Worm (Caenorhabditis elegans) whole organism, young adult: ENCODE data around the gene let-805.
A peak's percentile ranks its signal among the peaks of the same experiment; 100 is the strongest.

Experiments used
- B0261.1 ChIP-seq: sonication (generic microtip); optimal IDR thresholded peaks from 2 replicates; lab custom pipeline; 2016; ENCODE audit warnings: mild to moderate bottlenecking, missing genetic modification characterization, moderate library complexity, missing compliant biosample characterization
- C17E4.6 ChIP-seq: fragments of 200-800 bp; sonication (Bioruptor generic); IDR thresholded peaks from 2 replicates; pipeline ENCODE4 v1.3.6; 2022; ENCODE audit warnings: missing genetic modification reagents, missing genetic modification characterization, missing compliant biosample characterization
- F39B2.1 ChIP-seq: fragments of 200-800 bp; sonication (Bioruptor generic); IDR thresholded peaks from 2 replicates; pipeline ENCODE4 v1.3.6; 2022; ENCODE audit warnings: missing genetic modification reagents, missing genetic modification characterization, missing compliant biosample characterization
- F52B5.7 ChIP-seq: sonication (generic microtip); optimal IDR thresholded peaks from 2 replicates; lab custom pipeline; 2016; ENCODE audit warnings: mild to moderate bottlenecking, missing genetic modification characterization, missing compliant biosample characterization
- F55B11.4 ChIP-seq: sonication (generic microtip); optimal IDR thresholded peaks from 2 replicates; lab custom pipeline; 2016; ENCODE audit warnings: missing compliant biosample characterization, missing genetic modification characterization, borderline replicate concordance; ENCODE audit not compliant: insufficient read depth
- F57A8.1 ChIP-seq: fragments of 200-800 bp; sonication (Bioruptor generic); optimal IDR thresholded peaks from 2 replicates; lab custom pipeline; 2018; ENCODE audit warnings: mild to moderate bottlenecking, missing genetic modification characterization, moderate library complexity, missing compliant biosample characterization
- K11D2.4 ChIP-seq: fragments of 200-800 bp; sonication (Bioruptor generic); IDR thresholded peaks from 2 replicates; pipeline ENCODE4 v1.3.6; 2022; ENCODE audit warnings: missing genetic modification reagents, missing genetic modification characterization, missing compliant biosample characterization
- Y53G8AR.9 ChIP-seq: fragments of 200-800 bp; sonication (Bioruptor generic); conservative IDR thresholded peaks from 2 replicates; pipeline ENCODE4 v1.3.6; 2022; ENCODE audit warnings: missing genetic modification reagents, missing genetic modification characterization, missing compliant biosample characterization
- Y67H2A.10 ChIP-seq: fragments of 200-800 bp; sonication (Bioruptor generic); conservative IDR thresholded peaks from 2 replicates; pipeline ENCODE4 v1.3.6; 2022; ENCODE audit warnings: missing genetic modification reagents, missing genetic modification characterization, missing compliant biosample characterization
- ZK185.1 ChIP-seq: sonication (generic microtip); optimal IDR thresholded peaks from 2 replicates; lab custom pipeline; 2016; ENCODE audit warnings: mild to moderate bottlenecking, missing genetic modification characterization, missing compliant biosample characterization; ENCODE audit not compliant: poor library complexity, severe bottlenecking
- akir-1 ChIP-seq: fragments of 200-800 bp; sonication (Bioruptor generic); optimal IDR thresholded peaks from 2 replicates; lab custom pipeline; 2018; ENCODE audit warnings: mild to moderate bottlenecking, missing genetic modification characterization, moderate library complexity, missing compliant biosample characterization
- aptf-3 ChIP-seq: fragments of 200-800 bp; sonication (Bioruptor generic); IDR thresholded peaks from 2 replicates; pipeline ENCODE4 v1.3.6; 2022; ENCODE audit warnings: missing genetic modification characterization, missing compliant biosample characterization
- attf-3 ChIP-seq: fragments of 200-800 bp; sonication (Bioruptor generic); conservative IDR thresholded peaks from 2 replicates; pipeline ENCODE4 v1.3.6; 2022; ENCODE audit warnings: missing genetic modification reagents, missing genetic modification characterization, missing compliant biosample characterization
- attf-5 ChIP-seq: fragments of 200-800 bp; sonication (Bioruptor generic); optimal IDR thresholded peaks from 2 replicates; lab custom pipeline; 2018; ENCODE audit warnings: mild to moderate bottlenecking, missing genetic modification characterization, missing compliant biosample characterization
- ccch-3 ChIP-seq: fragments of 200-800 bp; sonication (Bioruptor generic); optimal IDR thresholded peaks from 2 replicates; lab custom pipeline; 2018; ENCODE audit warnings: mild to moderate bottlenecking, missing genetic modification characterization, missing compliant biosample characterization
- cebp-2 ChIP-seq: fragments of 200-800 bp; sonication (Bioruptor generic); IDR thresholded peaks from 2 replicates; pipeline ENCODE4 v1.3.6; 2022; ENCODE audit warnings: missing genetic modification characterization, missing compliant biosample characterization
- ceh-40 ChIP-seq: fragments of 200-800 bp; sonication (Bioruptor generic); IDR thresholded peaks from 2 replicates; pipeline ENCODE4 v1.3.6; 2022; ENCODE audit warnings: missing genetic modification characterization, missing compliant biosample characterization
- ceh-58 ChIP-seq: fragments of 200-800 bp; sonication (Bioruptor generic); IDR thresholded peaks from 2 replicates; pipeline ENCODE4 v1.3.6; 2022; ENCODE audit warnings: missing genetic modification characterization, missing compliant biosample characterization
- ceh-79 ChIP-seq: sonication (generic microtip); optimal IDR thresholded peaks from 2 replicates; lab custom pipeline; 2017; ENCODE audit warnings: mild to moderate bottlenecking, missing genetic modification characterization, missing compliant biosample characterization
- die-1 ChIP-seq: sonication (generic microtip); optimal IDR thresholded peaks from 2 replicates; lab custom pipeline; 2016; ENCODE audit warnings: missing genotype, mild to moderate bottlenecking, missing genetic modification characterization, missing compliant biosample characterization
- dox-1 ChIP-seq: fragments of 200-800 bp; sonication (Bioruptor generic); IDR thresholded peaks from 2 replicates; pipeline ENCODE4 v1.3.6; 2022; ENCODE audit warnings: missing genetic modification reagents, missing genetic modification characterization, missing compliant biosample characterization
- dpff-1 ChIP-seq: sonication (generic microtip); optimal IDR thresholded peaks from 2 replicates; lab custom pipeline; 2017; ENCODE audit warnings: mild to moderate bottlenecking, missing genetic modification characterization, missing compliant biosample characterization
- egl-44 ChIP-seq: fragments of 200-800 bp; sonication (Bioruptor generic); IDR thresholded peaks from 2 replicates; pipeline ENCODE4 v1.3.6; 2022; ENCODE audit warnings: missing genetic modification reagents, missing genetic modification characterization, missing compliant biosample characterization
- ekl-4 ChIP-seq: fragments of 200-800 bp; sonication (Bioruptor generic); IDR thresholded peaks from 2 replicates; pipeline ENCODE4 v1.3.6; 2022; ENCODE audit warnings: missing genetic modification reagents, missing genetic modification characterization, missing compliant biosample characterization
- ets-4 ChIP-seq: fragments of 200-800 bp; sonication (Bioruptor generic); optimal IDR thresholded peaks from 2 replicates; lab custom pipeline; 2018; ENCODE audit warnings: mild to moderate bottlenecking, missing genetic modification characterization, missing compliant biosample characterization
- hmg-20 ChIP-seq: fragments of 200-800 bp; sonication (Bioruptor generic); IDR thresholded peaks from 2 replicates; pipeline ENCODE4 v1.3.6; 2022; ENCODE audit warnings: missing genetic modification reagents, missing genetic modification characterization, missing compliant biosample characterization
- let-607 ChIP-seq, 2 experiments: fragments of 200-800 bp in 1 of 2; sonication (Bioruptor generic) in 1 of 2; sonication (generic microtip) in 1 of 2; optimal IDR thresholded peaks; 2 replicates each; lab custom pipeline; 2016 to 2018; ENCODE audit warnings: mild to moderate bottlenecking in 2 of 2, missing compliant biosample characterization in 2 of 2, missing genetic modification characterization in 2 of 2, moderate library complexity in 2 of 2, missing genotype in 1 of 2
- lin-35 ChIP-seq, 3 experiments: fragments of 150-350 bp in 2 of 3; sonication (generic microtip) in 1 of 3; optimal IDR thresholded peaks; 2 replicates each; lab custom pipeline; 2014 to 2018; ENCODE audit warnings: missing biosample characterization in 3 of 3, missing genetic modification characterization in 3 of 3, missing genetic modification reagents in 3 of 3
- madf-8 ChIP-seq: fragments of 200-800 bp; sonication (Bioruptor generic); conservative IDR thresholded peaks from 2 replicates; pipeline ENCODE4 v1.3.6; 2022; ENCODE audit warnings: missing genetic modification reagents, missing genetic modification characterization, missing compliant biosample characterization
- nhr-120 ChIP-seq: fragments of 200-800 bp; sonication (Bioruptor generic); IDR thresholded peaks from 2 replicates; pipeline ENCODE4 v1.3.6; 2022; ENCODE audit warnings: missing genetic modification characterization, missing compliant biosample characterization
- nhr-27 ChIP-seq: fragments of 200-800 bp; sonication (Bioruptor generic); optimal IDR thresholded peaks from 2 replicates; lab custom pipeline; 2018; ENCODE audit warnings: mild to moderate bottlenecking, missing genetic modification characterization, moderate library complexity, missing compliant biosample characterization
- nhr-90 ChIP-seq: sonication (generic microtip); optimal IDR thresholded peaks from 2 replicates; lab custom pipeline; 2016; ENCODE audit warnings: missing genotype, mild to moderate bottlenecking, missing genetic modification characterization, missing compliant biosample characterization
- rcor-1 ChIP-seq: fragments of 200-800 bp; sonication (Bioruptor generic); IDR thresholded peaks from 2 replicates; pipeline ENCODE4 v1.3.6; 2022; ENCODE audit warnings: missing genetic modification reagents, missing genetic modification characterization, missing compliant biosample characterization
- repo-1 ChIP-seq: sonication (generic microtip); optimal IDR thresholded peaks from 2 replicates; lab custom pipeline; 2017; ENCODE audit warnings: mild to moderate bottlenecking, missing genetic modification characterization, missing compliant biosample characterization
- snpc-4 ChIP-seq, 5 experiments: fragments of 150-350 bp in 1 of 5; sonication (generic microtip) in 4 of 5; optimal IDR thresholded peaks; 2 replicates each; lab custom pipeline; 2014 to 2018; ENCODE audit warnings: missing genetic modification characterization in 5 of 5, missing biosample characterization in 3 of 5, antibody characterized with exemption in 2 of 5, mild to moderate bottlenecking in 2 of 5, missing compliant biosample characterization in 2 of 5, missing genotype in 2 of 5, moderate library complexity in 2 of 5, missing genetic modification reagents in 1 of 5
- tbx-9 ChIP-seq: sonication (generic microtip); optimal IDR thresholded peaks from 2 replicates; lab custom pipeline; 2016; ENCODE audit warnings: borderline replicate concordance, missing genetic modification characterization, inconsistent platforms, missing compliant biosample characterization
- unc-130 ChIP-seq: sonication (generic microtip); optimal IDR thresholded peaks from 2 replicates; lab custom pipeline; 2016; ENCODE audit warnings: missing genetic modification reagents, missing genetic modification characterization, missing compliant biosample characterization
- ztf-22 ChIP-seq: fragments of 200-800 bp; sonication (Bioruptor generic); optimal IDR thresholded peaks from 2 replicates; lab custom pipeline; 2018; ENCODE audit warnings: mild to moderate bottlenecking, missing genetic modification characterization, moderate library complexity, missing compliant biosample characterization
- ztf-25 ChIP-seq: fragments of 200-800 bp; sonication (Bioruptor generic); IDR thresholded peaks from 2 replicates; pipeline ENCODE4 v1.3.6; 2022; ENCODE audit warnings: missing genetic modification reagents, missing genetic modification characterization, missing compliant biosample characterization
- ztf-3 ChIP-seq: fragments of 200-800 bp; sonication (Bioruptor generic); optimal IDR thresholded peaks from 2 replicates; lab custom pipeline; 2018; ENCODE audit warnings: mild to moderate bottlenecking, missing genetic modification characterization, missing compliant biosample characterization

The let-805 gene

ce11 chrIII:2679362-2679761, 21.5 kb downstream of the let-805 start (continued):
- TF ChIP-seq K11D2.4 (GFP tag; lab: Robert Waterston, UW): 0 out of 2 replicates have a peak, but pooled peaks have one; percentile 24
- TF ChIP-seq attf-3 (GFP tag; lab: Robert Waterston, UW): no peak
- TF ChIP-seq ccch-3 (GFP tag; lab: Kevin White, UChicago): no peak
- TF ChIP-seq aptf-3 (GFP tag; lab: Robert Waterston, UW): 0 out of 2 replicates have a peak, but pooled peaks have one; percentile 35
- no peak for TF ChIP-seq die-1 (tag; lab: Kevin White, UChicago)
- TF ChIP-seq, all 124 proteins: peak for 6

ce11 chrIII:2681559-2681958, 23.7 kb downstream of the let-805 start:
- TF ChIP-seq repo-1 (tag; lab: Kevin White, UChicago) (no peak), rcor-1 (GFP tag; lab: Robert Waterston, UW) (no peak), aptf-3 (GFP tag; lab: Robert Waterston, UW) (no peak), let-607 (tag; optimal IDR thresholded peaks at IDR 0.05; lab: Kevin White, UChicago) (no peak), ceh-79 (tag; lab: Kevin White, UChicago) (no peak), lin-35 (GFP tag; optimal IDR thresholded peaks at IDR 0.05; lab: Kevin White, UChicago) (no peak), ekl-4 (GFP tag; lab: Robert Waterston, UW) (no peak), Y67H2A.10 (GFP tag; lab: Robert Waterston, UW) (no peak), C17E4.6 (no peak), K11D2.4 (GFP tag; lab: Robert Waterston, UW) (no peak), nhr-90 (tag; lab: Kevin White, UChicago) (no peak), nhr-27 (tag; lab: Kevin White, UChicago) (no peak)

ce11 chrIII:2683403-2683802, 25.5 kb downstream of the let-805 start:
- TF ChIP-seq ceh-58 (GFP tag; lab: Robert Waterston, UW) (no peak), ets-4 (GFP tag; lab: Kevin White, UChicago) (no peak), attf-3 (GFP tag; lab: Robert Waterston, UW) (no peak), snpc-4 (GFP tag; optimal IDR thresholded peaks at IDR 0.05; lab: Kevin White, UChicago) (no peak), snpc-4 (tag; optimal IDR thresholded peaks at IDR 0.05; lab: Kevin White, UChicago) (no peak), tbx-9 (tag; lab: Kevin White, UChicago) (no peak), akir-1 (no peak), F57A8.1 (GFP tag; lab: Kevin White, UChicago) (no peak)

DNA sequence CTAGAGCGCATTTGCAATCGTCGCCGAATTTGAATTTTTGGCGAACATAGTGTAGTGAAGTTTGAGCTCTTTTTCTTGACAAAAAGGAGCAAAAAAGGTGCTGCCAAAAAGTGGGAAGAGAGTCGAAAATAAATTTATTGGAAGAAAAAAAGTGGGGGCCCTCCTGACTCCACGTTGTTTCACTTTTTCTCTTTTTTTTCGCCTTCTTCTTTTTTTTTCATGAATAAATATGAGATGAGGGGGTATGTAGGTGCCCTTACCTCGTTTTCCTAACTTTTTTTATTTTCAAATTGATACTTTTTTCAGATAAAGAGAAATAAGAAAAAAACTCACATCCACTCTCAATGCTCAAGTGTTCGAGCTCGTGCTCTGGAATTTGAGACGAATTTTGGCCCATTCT, 28.2 kb downstream of the let-805 start, which contains the start of the genes Y71H2AL.2, Y71H2AL.4 and pbo-1:
Y71H2AL.2 (plus strand) TSS at position 301 of the 400 bp plus-strand sequence.
Y71H2AL.4 (plus strand) TSS at position 345 of the 400 bp plus-strand sequence.
pbo-1 (minus strand) TSS at position 400 of the 400 bp plus-strand sequence.
- TF ChIP-seq nhr-120 (GFP tag; lab: Robert Waterston, UW) (no peak), madf-8 (GFP tag; lab: Robert Waterston, UW) (no peak), ztf-25 (GFP tag; lab: Robert Waterston, UW) (no peak), egl-44 (no peak)

ce11 chrIII:2686663-2687062, 28.8 kb downstream of the let-805 start:
- no peak for TF ChIP-seq Y53G8AR.9 (GFP tag; lab: Robert Waterston, UW)
- TF ChIP-seq ceh-40 (GFP tag; lab: Robert Waterston, UW): no peak
- no peak for TF ChIP-seq F57A8.1 (GFP tag; lab: Kevin White, UChicago)
- no peak for TF ChIP-seq ZK185.1
- no peak for TF ChIP-seq cebp-2
- TF ChIP-seq attf-5 (GFP tag; lab: Kevin White, UChicago): no peak
- TF ChIP-seq dpff-1: no peak
- TF ChIP-seq tbx-9 (tag; lab: Kevin White, UChicago): no peak
- no peak for TF ChIP-seq ztf-3
- TF ChIP-seq ceh-79 (tag; lab: Kevin White, UChicago): no peak
- no peak for TF ChIP-seq unc-130 (GFP tag; lab: Kevin White, UChicago)
- TF ChIP-seq B0261.1 (tag; lab: Kevin White, UChicago): no peak
- no peak for TF ChIP-seq ccch-3 (GFP tag; lab: Kevin White, UChicago)
- no peak for TF ChIP-seq ztf-22
- TF ChIP-seq dox-1 (GFP tag; lab: Robert Waterston, UW): no peak
- no peak for TF ChIP-seq F55B11.4 (tag; lab: Kevin White, UChicago)
- TF ChIP-seq F52B5.7 (tag; lab: Kevin White, UChicago): no peak
- no peak for TF ChIP-seq F39B2.1 (GFP tag; lab: Robert Waterston, UW)
- TF ChIP-seq nhr-120 (GFP tag; lab: Robert Waterston, UW): no peak
- TF ChIP-seq hmg-20 (GFP tag; lab: Robert Waterston, UW): no peak
